Worm (Caenorhabditis elegans) whole organism, early embryonic: ENCODE data around the gene F08B12.4.

Experiments used
- B0310.2 ChIP-seq: sonication (generic microtip); optimal IDR thresholded peaks from 2 replicates; lab custom pipeline; 2016; ENCODE audit warnings: mild to moderate bottlenecking, missing genetic modification characterization, missing compliant biosample characterization
- F13C5.2 ChIP-seq: sonication (generic microtip); optimal IDR thresholded peaks from 2 replicates; lab custom pipeline; 2017; ENCODE audit warnings: mild to moderate bottlenecking, missing genetic modification characterization, inconsistent platforms, missing compliant biosample characterization
- aly-1 ChIP-seq: sonication (generic microtip); optimal IDR thresholded peaks from 2 replicates; lab custom pipeline; 2016; ENCODE audit warnings: missing genetic modification characterization, missing compliant biosample characterization
- ama-1 ChIP-seq: fragments of 150-350 bp; optimal IDR thresholded peaks from 2 replicates; lab custom pipeline; 2014
- ceh-13 ChIP-seq: fragments of 200-800 bp; sonication (Bioruptor generic); optimal IDR thresholded peaks from 2 replicates; lab custom pipeline; 2018; ENCODE audit warnings: mild to moderate bottlenecking, missing genetic modification characterization, missing compliant biosample characterization
- ceh-36 ChIP-seq: sonication (generic microtip); optimal IDR thresholded peaks from 2 replicates; lab custom pipeline; 2016; ENCODE audit warnings: missing genetic modification characterization, inconsistent platforms, missing compliant biosample characterization
- ets-7 ChIP-seq: sonication (generic microtip); optimal IDR thresholded peaks from 2 replicates; lab custom pipeline; 2016; ENCODE audit warnings: missing genotype, missing genetic modification characterization, missing compliant biosample characterization
- flt-1 ChIP-seq: fragments of 200-800 bp; sonication (Bioruptor generic); IDR thresholded peaks from 2 replicates; pipeline ENCODE4 v1.3.6; 2022; ENCODE audit warnings: missing genetic modification characterization, missing compliant biosample characterization
- hmbx-1 ChIP-seq: sonication (generic microtip); optimal IDR thresholded peaks from 2 replicates; lab custom pipeline; 2016; ENCODE audit warnings: mild to moderate bottlenecking, missing genetic modification characterization, missing compliant biosample characterization
- hmg-4 ChIP-seq: fragments of 200-800 bp; sonication (Bioruptor generic); optimal IDR thresholded peaks from 2 replicates; lab custom pipeline; 2018; ENCODE audit warnings: mild to moderate bottlenecking, missing genetic modification characterization, missing compliant biosample characterization
- hnd-1 ChIP-seq: sonication (generic microtip); optimal IDR thresholded peaks from 2 replicates; lab custom pipeline; 2016; ENCODE audit warnings: missing genetic modification characterization, missing compliant biosample characterization
- pes-1 ChIP-seq: fragments of 200-800 bp; sonication (Bioruptor generic); IDR thresholded peaks from 2 replicates; pipeline ENCODE4 v1.3.6; 2022; ENCODE audit warnings: missing genetic modification reagents, missing genetic modification characterization, missing compliant biosample characterization
- scrt-1 ChIP-seq: fragments of 200-800 bp; sonication (Bioruptor generic); IDR thresholded peaks from 2 replicates; pipeline ENCODE4 v1.3.6; 2022; ENCODE audit warnings: missing genetic modification characterization, missing compliant biosample characterization
- sea-1 ChIP-seq: fragments of 200-800 bp; sonication (Bioruptor generic); conservative IDR thresholded peaks from 2 replicates; pipeline ENCODE4 v1.3.6; 2022; ENCODE audit warnings: missing genetic modification characterization, missing compliant biosample characterization
- tbx-11 ChIP-seq: fragments of 200-800 bp; sonication (Bioruptor generic); IDR thresholded peaks from 2 replicates; pipeline ENCODE4 v1.3.6; 2022; ENCODE audit warnings: missing genetic modification characterization, missing compliant biosample characterization
- tbx-37 ChIP-seq: fragments of 200-800 bp; sonication (Bioruptor generic); conservative IDR thresholded peaks from 2 replicates; pipeline ENCODE4 v1.3.6; 2022; ENCODE audit warnings: missing genetic modification reagents, missing genetic modification characterization, missing compliant biosample characterization
- tra-4 ChIP-seq: sonication (generic microtip); optimal IDR thresholded peaks from 2 replicates; lab custom pipeline; 2017; ENCODE audit warnings: missing genetic modification characterization, missing compliant biosample characterization

The F08B12.4 gene

ce11 chrX:11400467-11401184 is 6.9 kb downstream of the F08B12.4 start:
- TF ChIP-seq tra-4 (tag; lab: Kevin White, UChicago) = no peak
- no peak for TF ChIP-seq B0310.2 (tag; lab: Kevin White, UChicago)
- no peak for TF ChIP-seq sea-1 (GFP tag; lab: Robert Waterston, UW)
- TF ChIP-seq F13C5.2 (tag; lab: Kevin White, UChicago) = no peak
- TF ChIP-seq scrt-1 (GFP tag; lab: Robert Waterston, UW) = no peak
- TF ChIP-seq pes-1 (GFP tag; lab: Robert Waterston, UW) = no peak
- TF ChIP-seq ets-7 = no peak
- TF ChIP-seq hmbx-1 (tag; lab: Kevin White, UChicago) = no peak
- TF ChIP-seq aly-1 = no peak
- TF ChIP-seq ama-1 (lab: Kevin White, UChicago) = no peak
- TF ChIP-seq ceh-13 (GFP tag; lab: Kevin White, UChicago) = no peak
- no peak for TF ChIP-seq tbx-11 (GFP tag; lab: Robert Waterston, UW)
- TF ChIP-seq ceh-36 (tag; lab: Kevin White, UChicago) = no peak
- no peak for TF ChIP-seq hnd-1
- no peak for TF ChIP-seq hmg-4 (GFP tag; lab: Kevin White, UChicago)
- TF ChIP-seq flt-1 = no peak
- no peak for TF ChIP-seq tbx-37 (GFP tag; lab: Robert Waterston, UW)

ce11 chrX:11392924-11393323 is 14.6 kb downstream of the F08B12.4 start, which contains the start of gene prx-12:
TSS of gene prx-12 (plus strand) at chrX:11393294.
- TF ChIP-seq tbx-37 (GFP tag; lab: Robert Waterston, UW) (no peak), tra-4 (tag; lab: Kevin White, UChicago) (no peak), hmg-4 (GFP tag; lab: Kevin White, UChicago) (no peak), sea-1 (GFP tag; lab: Robert Waterston, UW) (no peak), B0310.2 (tag; lab: Kevin White, UChicago) (no peak), ceh-13 (GFP tag; lab: Kevin White, UChicago) (no peak), F13C5.2 (tag; lab: Kevin White, UChicago) (no peak), tbx-11 (GFP tag; lab: Robert Waterston, UW) (no peak), ama-1 (lab: Kevin White, UChicago) (no peak), pes-1 (GFP tag; lab: Robert Waterston, UW) (no peak), flt-1 (no peak), aly-1 (no peak), hmbx-1 (tag; lab: Kevin White, UChicago) (no peak), ceh-36 (tag; lab: Kevin White, UChicago) (no peak), scrt-1 (GFP tag; lab: Robert Waterston, UW) (no peak), hnd-1 (no peak), ets-7 (no peak)

- TF ChIP-seq ets-7 (no peak), sea-1 (GFP tag; lab: Robert Waterston, UW) (no peak), pes-1 (GFP tag; lab: Robert Waterston, UW) (no peak), ceh-36 (tag; lab: Kevin White, UChicago) (no peak), scrt-1 (GFP tag; lab: Robert Waterston, UW) (no peak), hnd-1 (no peak), aly-1 (no peak), tbx-11 (GFP tag; lab: Robert Waterston, UW) (no peak), tbx-37 (GFP tag; lab: Robert Waterston, UW) (no peak), ceh-13 (GFP tag; lab: Kevin White, UChicago) (no peak), ama-1 (lab: Kevin White, UChicago) (no peak), flt-1 (no peak), hmbx-1 (tag; lab: Kevin White, UChicago) (no peak), hmg-4 (GFP tag; lab: Kevin White, UChicago) (no peak), tra-4 (tag; lab: Kevin White, UChicago) (no peak), B0310.2 (tag; lab: Kevin White, UChicago) (no peak), F13C5.2 (tag; lab: Kevin White, UChicago) (no peak)
Observed at ce11 chrX:11387723-11388330, 19.7 kb downstream of the F08B12.4 start.

- TF ChIP-seq tbx-11 (GFP tag; lab: Robert Waterston, UW) (no peak), hmg-4 (GFP tag; lab: Kevin White, UChicago) (no peak), ama-1 (lab: Kevin White, UChicago) (no peak), sea-1 (GFP tag; lab: Robert Waterston, UW) (no peak), flt-1 (no peak), tbx-37 (GFP tag; lab: Robert Waterston, UW) (no peak), tra-4 (tag; lab: Kevin White, UChicago) (no peak), pes-1 (GFP tag; lab: Robert Waterston, UW) (no peak), hmbx-1 (tag; lab: Kevin White, UChicago) (no peak), ceh-13 (GFP tag; lab: Kevin White, UChicago) (no peak), F13C5.2 (tag; lab: Kevin White, UChicago) (no peak), ceh-36 (tag; lab: Kevin White, UChicago) (no peak), hnd-1 (no peak), scrt-1 (GFP tag; lab: Robert Waterston, UW) (no peak), aly-1 (no peak), B0310.2 (tag; lab: Kevin White, UChicago) (no peak), ets-7 (no peak)
Observed at ce11 chrX:11386903-11387302, 20.6 kb downstream of the F08B12.4 start.

- no peak for TF ChIP-seq scrt-1 (GFP tag; lab: Robert Waterston, UW)
- no peak for TF ChIP-seq ceh-36 (tag; lab: Kevin White, UChicago)
- TF ChIP-seq sea-1 (GFP tag; lab: Robert Waterston, UW) = no peak
- TF ChIP-seq hmg-4 (GFP tag; lab: Kevin White, UChicago) = no peak
- TF ChIP-seq ceh-13 (GFP tag; lab: Kevin White, UChicago) = no peak
- no peak for TF ChIP-seq pes-1 (GFP tag; lab: Robert Waterston, UW)
- TF ChIP-seq aly-1 = no peak
- no peak for TF ChIP-seq flt-1
- no peak for TF ChIP-seq hmbx-1 (tag; lab: Kevin White, UChicago)
- TF ChIP-seq ama-1 (lab: Kevin White, UChicago) = no peak
- no peak for TF ChIP-seq F13C5.2 (tag; lab: Kevin White, UChicago)
- no peak for TF ChIP-seq tra-4 (tag; lab: Kevin White, UChicago)
Observed at ce11 chrX:11385916-11386315, 21.6 kb downstream of the F08B12.4 start.
